Fruit fly (Drosophila melanogaster) whole organism, embryonic: ENCODE measurements around the gene ninaC.
A peak's percentile ranks its signal among the peaks of the same experiment; 100 is the strongest.

Experiments
- Bteb2 ChIP-seq: fragments of 200-800 bp; sonication (Bioruptor generic); optimal IDR thresholded peaks from 2 replicates; lab custom pipeline; 2016; ENCODE audit warnings: missing biosample characterization, missing genetic modification characterization
- CG10366 ChIP-seq: fragments of 200-800 bp; sonication (Bioruptor generic); IDR thresholded peaks from 2 replicates; pipeline ENCODE4 v1.3.6; 2022; ENCODE audit warnings: missing biosample characterization, missing genetic modification characterization
- CG10543 ChIP-seq: fragments of 200-800 bp; sonication (Bioruptor generic); optimal IDR thresholded peaks from 3 replicates; lab custom pipeline; 2017; ENCODE audit warnings: missing biosample characterization, mild to moderate bottlenecking, missing genetic modification characterization, moderate library complexity
- CG12299 ChIP-seq: fragments of 200-800 bp; sonication (Bioruptor generic); optimal IDR thresholded peaks from 2 replicates; lab custom pipeline; 2018; ENCODE audit warnings: missing biosample characterization, mild to moderate bottlenecking, missing genetic modification characterization
- CG12744 ChIP-seq: fragments of 200-800 bp; sonication (Bioruptor generic); optimal IDR thresholded peaks from 2 replicates; lab custom pipeline; 2016; ENCODE audit warnings: missing biosample characterization, missing genetic modification characterization
- CG13296 ChIP-seq: fragments of 200-800 bp; sonication (Bioruptor generic); optimal IDR thresholded peaks from 3 replicates; lab custom pipeline; 2018; ENCODE audit warnings: missing biosample characterization, mild to moderate bottlenecking, missing genetic modification characterization
- CG13775 ChIP-seq: fragments of 200-800 bp; sonication (Bioruptor generic); optimal IDR thresholded peaks from 3 replicates; lab custom pipeline; 2017; ENCODE audit warnings: missing biosample characterization, mild to moderate bottlenecking, missing genetic modification characterization
- CG14441 ChIP-seq: fragments of 200-800 bp; sonication (Bioruptor generic); IDR thresholded peaks from 2 replicates; pipeline ENCODE4 v1.3.6; 2022; ENCODE audit warnings: missing biosample characterization, missing genetic modification characterization
- CG15696 ChIP-seq: fragments of 200-800 bp; sonication (Bioruptor generic); optimal IDR thresholded peaks from 2 replicates; lab custom pipeline; 2019; ENCODE audit warnings: missing biosample characterization, mild to moderate bottlenecking, missing genetic modification characterization, moderate library complexity
- CG1647 ChIP-seq: fragments of 200-800 bp; sonication (Bioruptor generic); optimal IDR thresholded peaks from 3 replicates; lab custom pipeline; 2016; ENCODE audit warnings: missing biosample characterization, missing genetic modification characterization
- CG16863 ChIP-seq: fragments of 200-800 bp; sonication (Bioruptor generic); optimal IDR thresholded peaks from 3 replicates; lab custom pipeline; 2016; ENCODE audit warnings: missing biosample characterization, missing genetic modification characterization
- CG32532 ChIP-seq: fragments of 200-800 bp; sonication (Bioruptor generic); IDR thresholded peaks from 2 replicates; pipeline ENCODE4 v1.3.6; 2022; ENCODE audit warnings: missing biosample characterization, missing genetic modification characterization
- CG7357 ChIP-seq: fragments of 200-800 bp; sonication (Bioruptor generic); IDR thresholded peaks from 3 replicates; pipeline ENCODE4 v1.3.6; 2022; ENCODE audit warnings: missing biosample characterization, missing genetic modification characterization
- CG7786 ChIP-seq: fragments of 200-800 bp; sonication (Bioruptor generic); optimal IDR thresholded peaks from 2 replicates; lab custom pipeline; 2016; ENCODE audit warnings: missing biosample characterization, missing genetic modification characterization
- CG8924 ChIP-seq: fragments of 200-800 bp; optimal IDR thresholded peaks from 3 replicates; lab custom pipeline; 2019; ENCODE audit warnings: missing biosample characterization, mild to moderate bottlenecking, missing genetic modification characterization, moderate library complexity
- CG9817 ChIP-seq: fragments of 200-800 bp; sonication (Bioruptor generic); optimal IDR thresholded peaks from 2 replicates; lab custom pipeline; 2018; ENCODE audit warnings: missing biosample characterization, mild to moderate bottlenecking, missing genetic modification characterization, moderate library complexity
- D ChIP-seq, 2 experiments: fragments of 200-800 bp in 1 of 2; fragments of >200 bp in 1 of 2; sonication (Bioruptor generic) in 1 of 2; optimal IDR thresholded peaks; 2 replicates in 1 of 2; 3 replicates in 1 of 2; lab custom pipeline; 2017; ENCODE audit warnings: mild to moderate bottlenecking in 1 of 2, missing biosample characterization in 1 of 2, missing genetic modification characterization in 1 of 2, missing genetic modification reagents in 1 of 2
- Deaf1 ChIP-seq: fragments of 200-800 bp; optimal IDR thresholded peaks from 3 replicates; lab custom pipeline; 2019; ENCODE audit warnings: missing biosample characterization, mild to moderate bottlenecking, missing genetic modification characterization, moderate library complexity
- Dfd ChIP-seq, 2 experiments: fragments of >200 bp; optimal IDR thresholded peaks; 2 replicates each; lab custom pipeline; 2017; ENCODE audit warnings: missing biosample characterization in 2 of 2, missing genetic modification characterization in 2 of 2
- Dip2 ChIP-seq: fragments of 200-800 bp; sonication (Bioruptor generic); IDR thresholded peaks from 2 replicates; pipeline ENCODE4 v1.3.6; 2022; ENCODE audit warnings: missing biosample characterization, missing genetic modification characterization
- Fer3 ChIP-seq: fragments of 200-800 bp; sonication (Bioruptor generic); optimal IDR thresholded peaks from 2 replicates; lab custom pipeline; 2018; ENCODE audit warnings: missing biosample characterization, mild to moderate bottlenecking, missing genetic modification characterization, moderate library complexity
- HLH3B ChIP-seq: fragments of 200-800 bp; sonication (Bioruptor generic); IDR thresholded peaks from 2 replicates; pipeline ENCODE4 v1.3.6; 2022; ENCODE audit warnings: missing biosample characterization, missing genetic modification characterization
- HmgZ ChIP-seq: fragments of 200-800 bp; sonication (Bioruptor generic); optimal IDR thresholded peaks from 2 replicates; lab custom pipeline; 2018; ENCODE audit warnings: missing biosample characterization, mild to moderate bottlenecking, missing genetic modification characterization
- Lim3 ChIP-seq: fragments of 200-800 bp; sonication (Bioruptor generic); IDR thresholded peaks from 2 replicates; pipeline ENCODE4 v1.3.6; 2022; ENCODE audit warnings: missing biosample characterization, missing genetic modification characterization
- Lpt ChIP-seq: fragments of >200 bp; optimal IDR thresholded peaks from 2 replicates; lab custom pipeline; 2018; ENCODE audit warnings: missing biosample characterization, missing genetic modification characterization
- MBD-R2 ChIP-seq: fragments of 200-800 bp; sonication (Bioruptor generic); IDR thresholded peaks from 2 replicates; pipeline ENCODE4 v1.3.6; 2022; ENCODE audit warnings: missing biosample characterization, missing genetic modification characterization
- Meics ChIP-seq: fragments of 200-800 bp; sonication (Bioruptor generic); optimal IDR thresholded peaks from 2 replicates; lab custom pipeline; 2017; ENCODE audit warnings: missing biosample characterization, mild to moderate bottlenecking, missing genetic modification characterization
- Nf-YC ChIP-seq: fragments of 200-800 bp; optimal IDR thresholded peaks from 3 replicates; lab custom pipeline; 2019; ENCODE audit warnings: missing biosample characterization, mild to moderate bottlenecking, missing genetic modification characterization, moderate library complexity
- Pdp1 ChIP-seq, 2 experiments: fragments of 200-800 bp; sonication (Bioruptor generic); optimal IDR thresholded peaks; 3 replicates each; lab custom pipeline; 2016; ENCODE audit warnings: missing biosample characterization in 2 of 2, missing genetic modification characterization in 2 of 2, mild to moderate bottlenecking in 1 of 2, moderate library complexity in 1 of 2
- Sry-δ ChIP-seq: fragments of 200-800 bp; sonication (Bioruptor generic); optimal IDR thresholded peaks from 2 replicates; lab custom pipeline; 2016; ENCODE audit warnings: missing biosample characterization, missing genetic modification characterization
- Taf1 ChIP-seq: fragments of 200-800 bp; sonication (Bioruptor generic); IDR thresholded peaks from 2 replicates; pipeline ENCODE4 v1.3.6; 2022; ENCODE audit warnings: missing biosample characterization, missing genetic modification characterization
- ara ChIP-seq: fragments of 200-800 bp; sonication (Bioruptor generic); IDR thresholded peaks from 2 replicates; pipeline ENCODE4 v1.3.6; 2022; ENCODE audit warnings: missing biosample characterization, missing genetic modification characterization
- cas ChIP-seq: fragments of 200-800 bp; sonication (Bioruptor generic); IDR thresholded peaks from 2 replicates; pipeline ENCODE4 v1.3.6; 2022; ENCODE audit warnings: missing biosample characterization, missing genetic modification characterization
- croc ChIP-seq: fragments of 200-800 bp; sonication (Bioruptor generic); conservative IDR thresholded peaks from 3 replicates; pipeline ENCODE4 v1.3.6; 2022; ENCODE audit warnings: missing biosample characterization, missing genetic modification characterization
- eyg ChIP-seq: fragments of 200-800 bp; sonication (Bioruptor generic); optimal IDR thresholded peaks from 3 replicates; lab custom pipeline; 2016; ENCODE audit warnings: missing biosample characterization, missing genetic modification characterization
- gro ChIP-seq: fragments of 200-800 bp; sonication (Bioruptor generic); optimal IDR thresholded peaks from 2 replicates; lab custom pipeline; 2016; ENCODE audit warnings: missing biosample characterization, missing genetic modification characterization
- gt ChIP-seq: fragments of 200-800 bp; sonication (Bioruptor generic); IDR thresholded peaks from 2 replicates; pipeline ENCODE4 v1.3.6; 2022; ENCODE audit warnings: missing biosample characterization, missing genetic modification characterization
- hth ChIP-seq: fragments of >200 bp; optimal IDR thresholded peaks from 2 replicates; lab custom pipeline; 2017; ENCODE audit warnings: inconsistent platforms
- jumu ChIP-seq: fragments of 200-800 bp; sonication (Bioruptor generic); optimal IDR thresholded peaks from 3 replicates; lab custom pipeline; 2016; ENCODE audit warnings: missing biosample characterization, missing genetic modification characterization
- knrl ChIP-seq: fragments of 200-800 bp; sonication (Bioruptor generic); IDR thresholded peaks from 3 replicates; pipeline ENCODE4 v1.3.6; 2022; ENCODE audit warnings: missing biosample characterization, missing genetic modification characterization; ENCODE audit not compliant: partially characterized antibody
- lov ChIP-seq, 2 experiments: fragments of 200-800 bp in 1 of 2; fragments of >200 bp in 1 of 2; sonication (Bioruptor generic) in 1 of 2; IDR thresholded peaks in 1 of 2; optimal IDR thresholded peaks in 1 of 2; 2 replicates in 1 of 2; 3 replicates in 1 of 2; pipeline versions ENCODE4 v1.3.6 to Lab custom; 2017 to 2022; ENCODE audit warnings: missing biosample characterization in 1 of 2, missing genetic modification characterization in 1 of 2
- luna ChIP-seq: fragments of 200-800 bp; sonication (Bioruptor generic); optimal IDR thresholded peaks from 2 replicates; lab custom pipeline; 2016; ENCODE audit warnings: missing biosample characterization, missing genetic modification characterization
- phol ChIP-seq: fragments of 200-800 bp; sonication (Bioruptor generic); optimal IDR thresholded peaks from 3 replicates; lab custom pipeline; 2018; ENCODE audit warnings: missing biosample characterization, mild to moderate bottlenecking, missing genetic modification characterization, moderate library complexity
- pita ChIP-seq: fragments of 200-800 bp; sonication (Bioruptor generic); optimal IDR thresholded peaks from 2 replicates; lab custom pipeline; 2017; ENCODE audit warnings: missing biosample characterization, mild to moderate bottlenecking, missing genetic modification characterization
- run ChIP-seq: fragments of 200-800 bp; sonication (Bioruptor generic); optimal IDR thresholded peaks from 3 replicates; lab custom pipeline; 2018; ENCODE audit warnings: missing biosample characterization, mild to moderate bottlenecking, missing genetic modification characterization
- sc ChIP-seq, 3 experiments: fragments of >200 bp in 2 of 3; fragments of 200-800 bp in 1 of 3; sonication (Bioruptor generic) in 1 of 3; optimal IDR thresholded peaks; 2 replicates in 2 of 3; 3 replicates in 1 of 3; lab custom pipeline; 2017; ENCODE audit warnings: mild to moderate bottlenecking in 1 of 3, missing biosample characterization in 1 of 3, missing genetic modification characterization in 1 of 3, missing genetic modification reagents in 1 of 3
- sens-2 ChIP-seq: fragments of 200-800 bp; sonication (Bioruptor generic); IDR thresholded peaks from 2 replicates; pipeline ENCODE4 v1.3.6; 2022; ENCODE audit warnings: missing biosample characterization, missing genetic modification characterization
- shn ChIP-seq: fragments of 200-800 bp; sonication (Bioruptor generic); optimal IDR thresholded peaks from 3 replicates; lab custom pipeline; 2016; ENCODE audit warnings: missing biosample characterization, missing genetic modification characterization
- z ChIP-seq: fragments of 200-800 bp; sonication (Bioruptor generic); IDR thresholded peaks from 3 replicates; pipeline ENCODE4 v1.3.6; 2022; ENCODE audit warnings: missing biosample characterization, missing genetic modification characterization

The ninaC gene

dm6 chr2L:7424907-7425689 is 47.6 kb downstream of the ninaC start (continued):
- TF ChIP-seq Dfd (GFP tag; optimal IDR thresholded peaks at IDR 0.05; lab: Kevin White, UChicago) (no peak), ara (GFP tag; lab: Robert Waterston, UW) (no peak), HLH3B (GFP tag; lab: Robert Waterston, UW) (0 out of 2 replicates have a peak, but pooled peaks have one; percentile 7), Meics (GFP tag; lab: Kevin White, UChicago) (peak; percentile 81), CG1647 (GFP tag; lab: Kevin White, UChicago) (peak; percentile 15), Fer3 (tag; lab: Kevin White, UChicago) (peak; percentile 70), CG14441 (GFP tag; lab: Robert Waterston, UW) (peak; percentile 55), Sry-δ (no peak), phol (no peak), Pdp1 (GFP tag; optimal IDR thresholded peaks at IDR 0.05; lab: Kevin White, UChicago) (peak; percentile 59 to 74), CG10366 (GFP tag; lab: Robert Waterston, UW) (peak; percentile 63), CG32532 (GFP tag; lab: Robert Waterston, UW) (peak; percentile 93), eyg (GFP tag; lab: Kevin White, UChicago) (peak; percentile 26), shn (GFP tag; lab: Kevin White, UChicago) (peak; percentile 59), jumu (GFP tag; lab: Kevin White, UChicago) (peak; percentile 42), CG12744 (GFP tag; lab: Kevin White, UChicago) (peak; percentile 45), pita (GFP tag; lab: Kevin White, UChicago) (no peak), croc (no peak), Bteb2 (GFP tag; lab: Kevin White, UChicago) (peak; percentile 40), CG13296 (GFP tag; lab: Kevin White, UChicago) (no peak), gt (GFP tag; lab: Robert Waterston, UW) (no peak), CG7786 (GFP tag; lab: Kevin White, UChicago) (peak; percentile 87), MBD-R2 (peak; percentile 62; the same call in 1 of the 2 replicates), gro (peak; percentile 88), cas (peak; percentile 57; the same call in 1 of the 2 replicates), sens-2 (GFP tag; lab: Robert Waterston, UW) (no peak), Lpt (GFP tag; lab: Kevin White, UChicago) (no peak), CG9817 (tag; lab: Kevin White, UChicago) (peak; percentile 58), Deaf1 (tag; lab: Kevin White, UChicago) (no peak), lov (optimal IDR thresholded peaks at IDR 0.05; lab: Kevin White, UChicago) (no peak), lov (GFP tag; IDR thresholded peaks at IDR 0.05; lab: Robert Waterston, UW) (no peak), run (tag; lab: Kevin White, UChicago) (no peak), sc (optimal IDR thresholded peaks at IDR 0.05; lab: Kevin White, UChicago) (no peak), sc (GFP tag; optimal IDR thresholded peaks at IDR 0.05; lab: Kevin White, UChicago) (no peak), CG8924 (tag; lab: Kevin White, UChicago) (peak; percentile 6), CG13775 (peak; percentile 70), z (GFP tag; lab: Robert Waterston, UW) (no peak), CG7357 (GFP tag; lab: Robert Waterston, UW) (no peak), luna (GFP tag; lab: Kevin White, UChicago) (peak; percentile 76), D (optimal IDR thresholded peaks at IDR 0.05; lab: Kevin White, UChicago) (no peak), D (GFP tag; optimal IDR thresholded peaks at IDR 0.05; lab: Kevin White, UChicago) (no peak), Lim3 (no peak), Taf1 (peak; percentile 83), Nf-YC (tag; lab: Kevin White, UChicago) (no peak), CG16863 (GFP tag; lab: Kevin White, UChicago) (peak; percentile 6), knrl (no peak), HmgZ (tag; lab: Kevin White, UChicago) (peak; percentile 64), CG12299 (tag; lab: Kevin White, UChicago) (no peak), CG15696 (tag; lab: Kevin White, UChicago) (no peak), CG10543 (GFP tag; lab: Kevin White, UChicago) (no peak), hth (lab: Kevin White, UChicago) (no peak), Dip2 (GFP tag; lab: Robert Waterston, UW) (no peak)
